Fruit fly (Drosophila melanogaster): ENCODE data around the gene CG6163.

The CG6163 gene

DNA sequence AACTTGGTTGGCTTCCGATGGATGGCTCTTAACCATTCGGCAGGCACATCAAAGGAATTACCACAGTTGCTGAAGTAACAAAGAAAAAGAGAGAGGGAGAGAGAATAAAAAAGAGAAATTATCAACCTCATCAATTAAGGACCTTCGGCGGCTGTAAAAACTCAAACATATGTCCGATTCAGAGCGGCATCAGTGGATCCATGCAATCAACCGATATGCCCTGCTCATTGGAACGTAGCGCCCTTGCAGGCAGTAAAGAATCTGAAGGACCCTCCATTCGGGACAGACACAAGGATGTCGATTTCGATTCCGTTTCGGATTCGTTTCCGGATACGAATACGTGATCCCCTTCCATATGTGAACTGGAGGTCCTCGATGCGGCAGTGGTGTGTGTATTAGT is 27.0 kb downstream of the CG6163 start:
- no peak for TF ChIP-seq noc (tag; optimal IDR thresholded peaks at IDR 0.05)

dm6 chr3L:11336094-11336756 is 28.5 kb downstream of the CG6163 start:
- no peak for TF ChIP-seq noc (tag; optimal IDR thresholded peaks at IDR 0.05)

dm6 chr3L:11333986-11334385 is 30.7 kb downstream of the CG6163 start:
- no peak for TF ChIP-seq noc (tag; optimal IDR thresholded peaks at IDR 0.05)

- peak; percentile 35 for TF ChIP-seq noc (tag; optimal IDR thresholded peaks at IDR 0.05)
These were observed 35.6 kb downstream of the CG6163 start for dm6 chr3L:11329014-11329469.

DNA sequence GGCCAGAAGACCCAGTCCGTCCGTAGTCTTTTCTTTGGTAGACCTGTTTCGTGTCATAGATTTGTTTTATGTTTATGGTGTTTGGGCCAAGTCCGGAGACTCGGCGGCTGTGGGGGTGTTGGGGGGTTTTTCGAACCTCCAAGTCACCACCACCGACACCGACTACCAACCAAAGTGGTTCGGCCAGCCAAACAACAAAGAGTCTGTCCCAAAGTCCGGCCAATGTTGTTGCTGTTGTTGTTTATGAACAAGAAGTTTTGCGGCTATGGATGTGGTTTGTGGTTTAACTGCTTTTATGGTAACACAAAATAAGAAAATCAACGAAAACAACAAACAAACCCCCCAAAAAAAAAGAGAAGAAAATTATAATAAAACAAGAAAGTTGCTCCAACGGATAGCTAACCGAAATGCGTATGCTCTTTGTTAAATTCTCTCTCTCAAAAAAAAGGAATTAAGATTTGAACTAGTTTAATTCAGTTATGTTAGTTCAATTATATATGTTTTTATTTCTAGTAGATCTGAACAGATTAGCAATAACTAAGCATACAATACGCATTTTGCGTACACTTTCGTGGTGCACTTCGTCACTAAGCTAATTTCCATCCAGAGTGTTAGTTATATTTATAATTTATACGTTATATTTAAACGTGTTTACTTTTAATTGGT is 36.5 kb downstream of the CG6163 start:
- no peak for TF ChIP-seq noc (tag; optimal IDR thresholded peaks at IDR 0.05)

- TF ChIP-seq noc (tag; optimal IDR thresholded peaks at IDR 0.05) = peak; percentile 27
These were observed 38.9 kb downstream of the CG6163 start for dm6 chr3L:11325671-11326306.

DNA sequence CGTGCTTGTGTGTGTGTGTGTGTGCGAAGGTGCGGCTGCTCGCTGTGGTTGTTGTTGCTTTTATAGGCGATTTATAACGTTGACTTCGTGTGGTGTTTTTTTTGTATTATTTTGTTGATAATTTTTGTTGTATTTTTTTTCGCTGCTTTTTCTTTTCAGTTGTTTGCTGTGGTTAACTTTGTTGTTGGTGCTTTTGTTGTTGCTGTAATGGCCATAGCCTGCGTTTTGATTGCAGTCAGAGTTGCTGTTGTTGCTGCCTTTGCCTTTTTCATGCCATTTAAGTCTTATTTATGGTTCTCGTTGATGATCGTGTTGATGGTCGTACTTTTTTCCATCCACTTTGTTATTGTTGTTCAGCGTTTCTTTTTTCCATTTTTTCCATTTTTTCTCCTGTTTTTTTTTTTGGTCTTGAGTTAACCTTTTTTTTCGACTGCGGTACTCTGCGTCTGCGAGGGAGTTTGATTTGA is 40.1 kb downstream of the CG6163 start:
- TF ChIP-seq noc (tag; optimal IDR thresholded peaks at IDR 0.05) = no peak

DNA sequence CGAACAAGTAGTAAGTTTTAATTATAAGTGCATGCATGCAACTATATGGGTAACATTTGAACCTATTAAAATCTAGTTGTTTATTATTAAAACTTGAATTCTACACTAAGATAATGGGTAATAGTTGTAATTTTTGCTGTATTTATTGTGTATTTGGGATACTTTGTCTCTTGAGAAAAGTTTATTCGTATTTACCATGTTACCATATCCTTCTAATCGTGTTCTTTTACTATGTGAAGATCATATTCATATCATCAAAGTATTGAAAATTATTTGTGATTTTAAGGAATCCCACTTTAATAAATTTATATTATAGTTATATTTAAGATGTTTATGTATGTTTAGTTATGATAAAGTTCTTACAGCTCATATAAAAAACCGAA is 40.8 kb downstream of the CG6163 start:
- no peak for TF ChIP-seq noc (tag; optimal IDR thresholded peaks at IDR 0.05)

DNA sequence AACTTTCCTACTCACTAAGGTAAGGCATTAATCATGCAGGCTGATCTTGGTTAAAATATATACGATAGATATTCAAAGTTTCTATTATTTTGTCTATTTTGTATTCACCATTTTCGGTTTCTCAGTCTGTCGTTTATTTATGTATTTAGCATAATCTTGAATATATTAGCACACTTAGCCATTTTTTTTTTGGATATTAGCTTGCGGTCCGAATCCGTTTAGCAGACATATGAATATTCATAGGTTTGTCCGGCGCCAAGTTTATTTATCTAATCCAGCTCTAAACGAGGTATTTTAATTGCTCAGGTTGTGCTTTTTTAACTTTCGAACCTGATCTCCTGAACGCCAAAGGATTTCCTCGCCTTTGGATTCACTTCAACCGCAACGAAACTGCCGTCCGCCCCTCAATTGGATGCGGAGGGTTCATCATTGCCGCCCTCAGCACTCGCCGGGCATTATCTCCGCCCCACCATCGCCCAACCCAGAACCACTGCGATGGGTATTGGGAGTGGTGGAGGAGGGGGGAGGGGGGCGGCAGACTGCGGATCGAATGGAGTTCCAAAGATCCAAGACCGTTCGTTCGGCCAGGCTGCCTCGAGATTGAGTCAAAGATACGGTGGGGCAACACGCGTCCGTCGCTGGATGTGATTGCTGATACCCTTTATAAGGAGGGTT is 41.3 kb downstream of the CG6163 start:
- TF ChIP-seq noc (tag; optimal IDR thresholded peaks at IDR 0.05) = no peak

dm6 chr3L:11322148-11323093 is 42.3 kb downstream of the CG6163 start:
- TF ChIP-seq noc (tag; optimal IDR thresholded peaks at IDR 0.05) = peak; percentile 70

DNA sequence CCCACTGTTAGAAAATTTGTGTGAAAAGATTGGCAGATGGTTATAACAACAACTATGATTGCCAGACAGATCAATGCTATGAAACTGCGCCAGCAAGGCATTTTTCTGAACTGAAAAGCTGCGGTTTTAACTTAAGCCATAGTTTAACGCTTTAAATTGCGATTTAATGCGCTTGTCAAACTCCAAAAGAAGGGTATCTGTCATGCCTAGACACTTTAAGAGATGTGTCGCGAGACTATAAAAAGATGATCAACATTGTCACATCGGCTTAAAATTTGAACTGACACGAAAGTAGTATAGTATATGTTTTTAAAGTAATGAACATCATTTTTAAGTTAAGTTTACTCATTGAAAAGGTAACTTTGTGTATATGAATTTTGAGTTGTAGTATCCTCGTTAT is 43.1 kb downstream of the CG6163 start, which contains the start of gene CG6168:
Gene CG6168, minus strand, starts transcription at position 101 of the 400 bp plus-strand sequence.
- TF ChIP-seq noc (tag; optimal IDR thresholded peaks at IDR 0.05) = no peak

DNA sequence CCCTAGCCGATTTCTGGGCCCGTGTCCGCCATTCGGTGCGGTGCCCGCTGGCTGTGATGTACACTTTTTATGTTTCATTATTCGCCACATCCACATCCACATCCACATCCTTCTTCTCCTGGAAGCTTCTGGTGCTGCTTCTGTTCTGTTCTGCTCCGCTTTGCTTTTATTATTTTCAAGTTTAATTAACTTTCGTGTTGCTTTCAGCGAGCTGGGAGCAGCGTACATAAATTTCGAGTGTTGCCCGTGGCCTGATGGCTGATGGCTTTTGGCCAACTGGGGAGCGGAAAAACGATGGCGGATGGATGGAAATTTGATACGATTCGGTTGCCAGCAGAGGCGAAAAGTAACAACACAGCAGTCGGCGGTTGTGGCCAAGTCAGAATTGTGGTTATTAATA is 44.6 kb downstream of the CG6163 start:
- TF ChIP-seq noc (tag; optimal IDR thresholded peaks at IDR 0.05) = no peak

- peak; percentile 55 for TF ChIP-seq noc (tag; optimal IDR thresholded peaks at IDR 0.05)
These were observed 46.0 kb downstream of the CG6163 start for dm6 chr3L:11318532-11319170.

- TF ChIP-seq noc (tag; optimal IDR thresholded peaks at IDR 0.05) = no peak
These were observed 47.2 kb downstream of the CG6163 start for dm6 chr3L:11317464-11317863.
